Fruit fly (Drosophila melanogaster) whole organism, adult: ENCODE results near the gene CG31141.

Experiments
- CG11617 ChIP-seq: fragments of 200-800 bp; sonication (Bioruptor generic); optimal IDR thresholded peaks from 2 replicates; lab custom pipeline; 2017; ENCODE audit warnings: mild to moderate bottlenecking, missing biosample characterization, missing genetic modification reagents, missing genetic modification characterization
- CG14711 ChIP-seq: fragments of 200-800 bp; sonication (Bioruptor generic); optimal IDR thresholded peaks from 2 replicates; lab custom pipeline; 2018; ENCODE audit warnings: missing biosample characterization, mild to moderate bottlenecking, missing genetic modification characterization, moderate library complexity
- CG1620 ChIP-seq: fragments of 200-800 bp; sonication (Bioruptor generic); optimal IDR thresholded peaks from 2 replicates; lab custom pipeline; 2016; ENCODE audit warnings: missing biosample characterization, missing genetic modification characterization
- CG7045 ChIP-seq: fragments of 200-800 bp; sonication (Bioruptor generic); optimal IDR thresholded peaks from 2 replicates; lab custom pipeline; 2017; ENCODE audit warnings: missing biosample characterization, mild to moderate bottlenecking, missing genetic modification characterization
- CG7101 ChIP-seq: fragments of 200-800 bp; sonication (Bioruptor generic); optimal IDR thresholded peaks from 2 replicates; lab custom pipeline; 2018; ENCODE audit warnings: missing biosample characterization, mild to moderate bottlenecking, missing genetic modification characterization, moderate library complexity
- Clk ChIP-seq: fragments of 200-800 bp; sonication (Bioruptor generic); optimal IDR thresholded peaks from 2 replicates; lab custom pipeline; 2017; ENCODE audit warnings: missing biosample characterization, missing genetic modification characterization
- Hr96 ChIP-seq: fragments of 200-800 bp; sonication (Bioruptor generic); optimal IDR thresholded peaks from 2 replicates; lab custom pipeline; 2016; ENCODE audit warnings: missing biosample characterization, missing genetic modification characterization
- Mnt ChIP-seq: fragments of 200-800 bp; sonication (Bioruptor generic); optimal IDR thresholded peaks from 2 replicates; lab custom pipeline; 2016; ENCODE audit warnings: missing biosample characterization, mild to moderate bottlenecking, missing genetic modification characterization
- bab1 ChIP-seq: fragments of 200-800 bp; sonication (Bioruptor generic); optimal IDR thresholded peaks from 3 replicates; lab custom pipeline; 2019; ENCODE audit warnings: missing biosample characterization, mild to moderate bottlenecking, missing genetic modification characterization, moderate library complexity
- cic ChIP-seq: fragments of 200-800 bp; sonication (Bioruptor generic); optimal IDR thresholded peaks from 2 replicates; lab custom pipeline; 2017; ENCODE audit warnings: missing biosample characterization, mild to moderate bottlenecking, missing genetic modification characterization, moderate library complexity
- kay ChIP-seq: fragments of 200-800 bp; sonication (Bioruptor generic); peaks from one replicate; lab custom pipeline; 2016; ENCODE audit warnings: missing biosample characterization, missing genetic modification characterization, borderline replicate concordance
- ovo ChIP-seq: fragments of 200-800 bp; sonication (Bioruptor generic); optimal IDR thresholded peaks from 2 replicates; lab custom pipeline; 2016; ENCODE audit warnings: missing biosample characterization, missing genetic modification characterization
- tj ChIP-seq: fragments of 200-800 bp; sonication (Bioruptor generic); optimal IDR thresholded peaks from 3 replicates; lab custom pipeline; 2017; ENCODE audit warnings: missing biosample characterization, mild to moderate bottlenecking, missing genetic modification characterization, moderate library complexity
- toe ChIP-seq: fragments of 200-800 bp; sonication (Bioruptor generic); optimal IDR thresholded peaks from 2 replicates; lab custom pipeline; 2016; ENCODE audit warnings: missing biosample characterization, missing genetic modification characterization

- TF ChIP-seq Hr96 = no peak
- TF ChIP-seq kay (GFP tag; lab: Kevin White, UChicago) = no peak
- no peak for TF ChIP-seq CG7101 (tag; lab: Kevin White, UChicago)
- TF ChIP-seq cic (GFP tag; lab: Kevin White, UChicago) = no peak
- TF ChIP-seq CG1620 (GFP tag; lab: Kevin White, UChicago) = no peak
- no peak for TF ChIP-seq Mnt (GFP tag; lab: Kevin White, UChicago)
- no peak for TF ChIP-seq Clk (GFP tag; lab: Kevin White, UChicago)
- no peak for TF ChIP-seq CG7045 (GFP tag; lab: Kevin White, UChicago)
- TF ChIP-seq ovo = no peak
- TF ChIP-seq tj = no peak
- no peak for TF ChIP-seq CG11617
- TF ChIP-seq CG14711 (tag; lab: Kevin White, UChicago) = no peak
- TF ChIP-seq bab1 = no peak
- no peak for TF ChIP-seq toe
Measured at dm6 chr3R:23960865-23961264, 37.8 kb downstream of the CG31141 start.
